Worm (Caenorhabditis elegans) whole organism, L2 larva: ENCODE measurements around the gene clec-264.

Experiments
- C34F6.9 ChIP-seq: fragments of 150-350 bp; optimal IDR thresholded peaks from 2 replicates; lab custom pipeline; 2014; ENCODE audit warnings: missing biosample characterization, missing genetic modification characterization
- F13H6.1 ChIP-seq: sonication (generic microtip); optimal IDR thresholded peaks from 2 replicates; lab custom pipeline; 2016; ENCODE audit warnings: missing genetic modification characterization, missing compliant biosample characterization
- R02D3.7 ChIP-seq: fragments of 150-350 bp; optimal IDR thresholded peaks from 2 replicates; lab custom pipeline; 2014; ENCODE audit warnings: missing biosample characterization, missing genetic modification characterization
- Y55F3AM.14 ChIP-seq: fragments of 200-800 bp; sonication (Bioruptor generic); optimal IDR thresholded peaks from 2 replicates; lab custom pipeline; 2018; ENCODE audit warnings: mild to moderate bottlenecking, missing genetic modification characterization, missing compliant biosample characterization
- alr-1 ChIP-seq: fragments of 150-350 bp; optimal IDR thresholded peaks from 2 replicates; lab custom pipeline; 2014; ENCODE audit warnings: missing biosample characterization, missing genetic modification characterization
- aly-2 ChIP-seq: fragments of 150-350 bp; optimal IDR thresholded peaks from 2 replicates; lab custom pipeline; 2014; ENCODE audit warnings: missing biosample characterization, missing genetic modification characterization
- ama-1 ChIP-seq: fragments of 150-350 bp; optimal IDR thresholded peaks from 2 replicates; lab custom pipeline; 2018; ENCODE audit warnings: inconsistent platforms
- blmp-1 ChIP-seq: sonication (generic microtip); optimal IDR thresholded peaks from 2 replicates; lab custom pipeline; 2017; ENCODE audit warnings: missing genetic modification characterization, mild to moderate bottlenecking, missing compliant biosample characterization, antibody characterized with exemption, moderate library complexity; ENCODE audit not compliant: insufficient read depth
- ceh-16 ChIP-seq: fragments of 150-350 bp; optimal IDR thresholded peaks from 2 replicates; lab custom pipeline; 2014; ENCODE audit warnings: missing biosample characterization, missing genetic modification characterization
- ceh-82 ChIP-seq: fragments of 150-350 bp; optimal IDR thresholded peaks from 2 replicates; lab custom pipeline; 2014; ENCODE audit warnings: missing biosample characterization, missing genetic modification characterization
- crh-2 ChIP-seq: sonication (generic microtip); optimal IDR thresholded peaks from 2 replicates; lab custom pipeline; 2017; ENCODE audit warnings: missing biosample characterization, missing genetic modification characterization
- dmd-4 ChIP-seq: sonication (generic microtip); optimal IDR thresholded peaks from 2 replicates; lab custom pipeline; 2017; ENCODE audit warnings: missing biosample characterization, missing genetic modification characterization
- egl-27 ChIP-seq: sonication (generic microtip); optimal IDR thresholded peaks from 3 replicates; lab custom pipeline; 2017; ENCODE audit warnings: missing biosample characterization, missing genetic modification reagents, missing genetic modification characterization
- elt-3 ChIP-seq: sonication (generic microtip); optimal IDR thresholded peaks from 2 replicates; lab custom pipeline; 2017; ENCODE audit warnings: missing biosample characterization, missing genetic modification characterization
- fos-1 ChIP-seq: fragments of 150-350 bp; optimal IDR thresholded peaks from 2 replicates; lab custom pipeline; 2014; ENCODE audit warnings: missing biosample characterization, missing genetic modification characterization
- gmeb-1 ChIP-seq: fragments of 150-350 bp; optimal IDR thresholded peaks from 2 replicates; lab custom pipeline; 2014; ENCODE audit warnings: missing biosample characterization, missing genetic modification characterization
- lin-11 ChIP-seq: fragments of 150-350 bp; sonication (generic microtip); optimal IDR thresholded peaks from 2 replicates; lab custom pipeline; 2014; ENCODE audit warnings: missing biosample characterization, missing genetic modification characterization, inconsistent platforms, mixed read lengths
- lin-13 ChIP-seq: fragments of 150-350 bp; optimal IDR thresholded peaks from 2 replicates; lab custom pipeline; 2014; ENCODE audit warnings: missing biosample characterization, missing genetic modification reagents, missing genetic modification characterization
- lin-39 ChIP-seq: fragments of 150-350 bp; optimal IDR thresholded peaks from 2 replicates; lab custom pipeline; 2014; ENCODE audit warnings: missing biosample characterization, missing genetic modification reagents, missing genetic modification characterization
- lsy-2 ChIP-seq, 2 experiments: fragments of 150-350 bp in 1 of 2; sonication (generic microtip) in 1 of 2; optimal IDR thresholded peaks; 2 replicates each; lab custom pipeline; 2014 to 2017; ENCODE audit warnings: missing biosample characterization in 2 of 2, missing genetic modification characterization in 2 of 2
- mab-5 ChIP-seq: fragments of 150-350 bp; optimal IDR thresholded peaks from 2 replicates; lab custom pipeline; 2014; ENCODE audit warnings: missing biosample characterization, missing genetic modification characterization
- mbf-1 ChIP-seq: sonication (generic microtip); optimal IDR thresholded peaks from 2 replicates; lab custom pipeline; 2017; ENCODE audit warnings: missing biosample characterization, missing genetic modification characterization
- mdl-1 ChIP-seq, 2 experiments: fragments of 150-350 bp in 1 of 2; sonication (generic microtip) in 1 of 2; optimal IDR thresholded peaks; 2 replicates each; lab custom pipeline; 2017; ENCODE audit warnings: missing biosample characterization in 2 of 2, missing genetic modification characterization in 2 of 2
- nhr-10 ChIP-seq: sonication (generic microtip); optimal IDR thresholded peaks from 2 replicates; lab custom pipeline; 2017; ENCODE audit warnings: missing biosample characterization, missing genetic modification characterization
- nhr-11 ChIP-seq: fragments of 150-350 bp; optimal IDR thresholded peaks from 2 replicates; lab custom pipeline; 2014; ENCODE audit warnings: missing biosample characterization, missing genetic modification characterization
- nhr-12 ChIP-seq: fragments of 150-350 bp; optimal IDR thresholded peaks from 2 replicates; lab custom pipeline; 2014; ENCODE audit warnings: missing biosample characterization, missing genetic modification characterization
- nhr-129 ChIP-seq: fragments of 150-350 bp; optimal IDR thresholded peaks from 2 replicates; lab custom pipeline; 2014; ENCODE audit warnings: missing biosample characterization, missing genetic modification characterization
- nhr-21 ChIP-seq: fragments of 150-350 bp; optimal IDR thresholded peaks from 2 replicates; lab custom pipeline; 2014; ENCODE audit warnings: missing biosample characterization, missing genetic modification characterization
- nhr-23 ChIP-seq: fragments of 150-350 bp; optimal IDR thresholded peaks from 2 replicates; lab custom pipeline; 2014; ENCODE audit warnings: missing biosample characterization, missing genetic modification reagents, missing genetic modification characterization
- nhr-237 ChIP-seq: fragments of 150-350 bp; optimal IDR thresholded peaks from 2 replicates; lab custom pipeline; 2014; ENCODE audit warnings: missing biosample characterization, missing genetic modification characterization
- nhr-25 ChIP-seq: fragments of 150-350 bp; sonication (generic microtip); optimal IDR thresholded peaks from 3 replicates; lab custom pipeline; 2014; ENCODE audit warnings: missing biosample characterization, missing genetic modification characterization
- nhr-77 ChIP-seq: fragments of 150-350 bp; optimal IDR thresholded peaks from 2 replicates; lab custom pipeline; 2014; ENCODE audit warnings: missing biosample characterization, missing genetic modification characterization
- peb-1 ChIP-seq: fragments of 150-350 bp; optimal IDR thresholded peaks from 2 replicates; lab custom pipeline; 2014; ENCODE audit warnings: missing biosample characterization, missing genetic modification characterization
- skn-1 ChIP-seq: sonication (generic microtip); optimal IDR thresholded peaks from 2 replicates; lab custom pipeline; 2017; ENCODE audit warnings: missing biosample characterization, missing genetic modification characterization
- sma-3 ChIP-seq: sonication (generic microtip); optimal IDR thresholded peaks from 2 replicates; lab custom pipeline; 2016; ENCODE audit warnings: missing genetic modification reagents, missing genetic modification characterization, missing compliant biosample characterization
- sma-9 ChIP-seq, 2 experiments: fragments of 150-350 bp in 1 of 2; sonication (generic microtip) in 1 of 2; optimal IDR thresholded peaks; 2 replicates each; lab custom pipeline; 2014 to 2016; ENCODE audit warnings: missing genetic modification characterization in 2 of 2, mild to moderate bottlenecking in 1 of 2, missing biosample characterization in 1 of 2, missing compliant biosample characterization in 1 of 2, missing genetic modification reagents in 1 of 2, moderate library complexity in 1 of 2
- snpc-4 ChIP-seq: fragments of 150-350 bp; optimal IDR thresholded peaks from 2 replicates; lab custom pipeline; 2014; ENCODE audit warnings: missing biosample characterization, missing genetic modification characterization
- unc-39 ChIP-seq: fragments of 150-350 bp; optimal IDR thresholded peaks from 2 replicates; lab custom pipeline; 2014; ENCODE audit warnings: missing biosample characterization, missing genetic modification characterization
- unc-55 ChIP-seq: fragments of 150-350 bp; sonication (generic microtip); optimal IDR thresholded peaks from 3 replicates; lab custom pipeline; 2014; ENCODE audit warnings: missing biosample characterization, missing genetic modification reagents, missing genetic modification characterization
- unc-62 ChIP-seq: fragments of 150-350 bp; optimal IDR thresholded peaks from 2 replicates; lab custom pipeline; 2014; ENCODE audit warnings: missing biosample characterization, missing genetic modification reagents, missing genetic modification characterization
- zag-1 ChIP-seq: fragments of 150-350 bp; optimal IDR thresholded peaks from 2 replicates; lab custom pipeline; 2014; ENCODE audit warnings: missing biosample characterization, missing genetic modification characterization
- ztf-1 ChIP-seq: fragments of 200-800 bp; sonication (Bioruptor generic); conservative IDR thresholded peaks from 2 replicates; pipeline ENCODE4 v1.3.6; 2022; ENCODE audit warnings: missing genetic modification characterization, missing compliant biosample characterization
- ztf-11 ChIP-seq: sonication (generic microtip); optimal IDR thresholded peaks from 2 replicates; lab custom pipeline; 2017; ENCODE audit warnings: missing biosample characterization, missing genetic modification characterization
- ztf-4 ChIP-seq: fragments of 150-350 bp; optimal IDR thresholded peaks from 2 replicates; lab custom pipeline; 2014; ENCODE audit warnings: missing biosample characterization, missing genetic modification characterization

The clec-264 gene

DNA sequence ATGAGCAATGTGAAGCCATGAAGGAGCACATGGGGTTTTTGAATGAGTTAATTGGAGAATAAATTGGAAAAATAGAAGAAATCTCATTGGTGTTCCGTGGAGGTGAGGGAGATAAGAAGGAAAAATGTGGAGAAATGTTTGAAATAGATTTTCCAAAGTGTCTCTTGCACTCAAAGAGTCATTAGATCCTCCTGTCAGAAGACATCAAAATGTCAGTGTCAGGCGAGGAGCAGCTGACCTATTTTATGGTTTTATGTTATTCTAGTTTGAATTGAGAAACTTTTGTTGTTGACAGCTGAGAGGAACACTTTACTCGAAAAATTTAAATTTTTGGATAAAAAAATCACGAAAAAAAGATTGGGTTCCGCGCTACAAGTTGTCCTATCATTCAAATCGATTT lies at the start of gene clec-264:
Gene clec-264, minus strand, starts transcription at position 122 of the 400 bp plus-strand sequence.
- TF ChIP-seq nhr-25 (tag; lab: Kevin White, UChicago) = no peak
- TF ChIP-seq lin-11 (tag; lab: Kevin White, UChicago) = no peak
- no peak for TF ChIP-seq nhr-12
- TF ChIP-seq aly-2 = no peak
- no peak for TF ChIP-seq crh-2 (tag; lab: Kevin White, UChicago)
- TF ChIP-seq dmd-4 (tag; lab: Kevin White, UChicago) = no peak
- no peak for TF ChIP-seq blmp-1 (tag; lab: Kevin White, UChicago)
- TF ChIP-seq unc-39 (tag; lab: Kevin White, UChicago) = no peak
- no peak for TF ChIP-seq C34F6.9 (tag; lab: Kevin White, UChicago)
- no peak for TF ChIP-seq zag-1 (tag; lab: Kevin White, UChicago)
- TF ChIP-seq fos-1 (tag; lab: Kevin White, UChicago) = no peak
- TF ChIP-seq ztf-4 (tag; lab: Kevin White, UChicago) = no peak
- TF ChIP-seq R02D3.7 (tag; lab: Kevin White, UChicago) = no peak
- no peak for TF ChIP-seq nhr-129 (tag; lab: Kevin White, UChicago)

DNA sequence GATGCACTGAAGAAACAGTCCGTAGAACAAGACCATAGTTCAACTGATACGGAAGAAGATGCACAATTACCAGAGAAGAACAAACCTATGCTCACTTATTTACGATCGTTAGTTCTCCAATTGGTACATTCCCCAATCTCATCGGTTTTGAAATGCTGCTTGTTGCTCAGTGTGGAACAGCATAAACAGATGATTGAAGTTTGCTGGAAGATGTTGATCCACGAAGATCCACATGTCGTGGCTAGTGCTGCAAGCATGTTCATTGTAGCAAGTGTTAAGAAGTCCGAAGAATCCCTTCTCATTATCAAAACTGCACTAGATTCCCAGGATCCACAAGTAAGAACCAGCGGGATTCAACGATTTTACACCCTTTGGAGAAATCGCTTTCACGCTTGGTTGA lies 41.4 kb upstream of the clec-264 start:
- TF ChIP-seq zag-1 (tag; lab: Kevin White, UChicago) (no peak), skn-1 (tag; lab: Kevin White, UChicago) (no peak), lin-11 (tag; lab: Kevin White, UChicago) (no peak), nhr-23 (tag; lab: Kevin White, UChicago) (no peak), nhr-10 (tag; lab: Kevin White, UChicago) (no peak), crh-2 (tag; lab: Kevin White, UChicago) (no peak), lin-39 (tag; lab: Kevin White, UChicago) (no peak), lsy-2 (tag; optimal IDR thresholded peaks at IDR 0.05; lab: Kevin White, UChicago) (no peak), nhr-129 (tag; lab: Kevin White, UChicago) (no peak), elt-3 (tag; lab: Kevin White, UChicago) (no peak), nhr-21 (no peak), peb-1 (tag; lab: Kevin White, UChicago) (no peak), nhr-25 (tag; lab: Kevin White, UChicago) (no peak), aly-2 (no peak), fos-1 (tag; lab: Kevin White, UChicago) (no peak), R02D3.7 (tag; lab: Kevin White, UChicago) (no peak), ama-1 (lab: Kevin White, UChicago) (no peak), sma-9 (GFP tag; optimal IDR thresholded peaks at IDR 0.05; lab: Kevin White, UChicago) (no peak), sma-9 (tag; optimal IDR thresholded peaks at IDR 0.05; lab: Kevin White, UChicago) (no peak), mbf-1 (tag; lab: Kevin White, UChicago) (no peak), mab-5 (tag; lab: Kevin White, UChicago) (no peak)

DNA sequence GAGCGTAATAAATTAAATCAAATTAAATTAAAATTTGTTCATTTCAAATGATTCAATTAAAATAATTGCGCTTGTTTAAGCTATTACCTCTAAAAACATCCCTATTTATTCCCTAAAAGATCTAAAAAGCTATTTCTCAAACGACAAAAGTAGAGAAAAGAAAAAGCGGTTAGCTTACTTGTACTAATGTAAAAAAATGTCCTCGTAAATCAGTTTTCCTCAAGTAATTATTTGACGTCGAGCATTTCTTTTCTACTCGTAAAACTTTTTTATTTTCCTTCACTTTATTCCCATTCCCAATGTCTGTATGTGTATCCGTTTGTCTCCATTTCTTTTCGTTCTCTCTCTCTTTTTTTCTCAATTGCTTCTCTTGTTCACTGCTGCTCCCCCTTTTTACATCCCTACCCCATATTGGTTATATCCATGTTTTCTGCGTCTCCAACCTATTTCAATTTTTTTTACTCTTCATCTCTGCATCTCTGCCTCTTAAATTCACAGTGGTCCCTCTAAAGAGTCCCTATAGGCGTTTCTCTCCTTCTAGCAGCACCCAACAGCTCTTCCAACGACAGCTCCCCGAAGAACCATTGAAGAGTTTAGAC lies 28.7 kb upstream of the clec-264 start, which contains the start of gene unc-80:
Gene unc-80, plus strand, starts transcription at position 533 of the 599 bp plus-strand sequence.
- TF ChIP-seq nhr-12 (no peak), elt-3 (tag; lab: Kevin White, UChicago) (no peak), ceh-16 (tag; lab: Kevin White, UChicago) (no peak), skn-1 (tag; lab: Kevin White, UChicago) (no peak), F13H6.1 (tag; lab: Kevin White, UChicago) (peak; percentile 42), R02D3.7 (tag; lab: Kevin White, UChicago) (no peak), mdl-1 (tag; optimal IDR thresholded peaks at IDR 0.05; lab: Kevin White, UChicago) (no peak), nhr-237 (tag; lab: Kevin White, UChicago) (no peak), lin-13 (peak; percentile 36), snpc-4 (peak; percentile 27), Y55F3AM.14 (no peak), ama-1 (lab: Kevin White, UChicago) (no peak), dmd-4 (tag; lab: Kevin White, UChicago) (no peak), blmp-1 (tag; lab: Kevin White, UChicago) (no peak), alr-1 (tag; lab: Kevin White, UChicago) (no peak), ztf-1 (GFP tag; lab: Robert Waterston, UW) (no peak), nhr-25 (tag; lab: Kevin White, UChicago) (no peak), nhr-129 (tag; lab: Kevin White, UChicago) (peak; percentile 61), unc-55 (peak; percentile 91), ztf-11 (tag; lab: Kevin White, UChicago) (no peak), unc-39 (tag; lab: Kevin White, UChicago) (no peak), nhr-21 (no peak), nhr-77 (tag; lab: Kevin White, UChicago) (no peak), ztf-4 (tag; lab: Kevin White, UChicago) (no peak), unc-62 (GFP tag; lab: Kevin White, UChicago) (no peak), crh-2 (tag; lab: Kevin White, UChicago) (peak; percentile 80), lin-11 (tag; lab: Kevin White, UChicago) (no peak), lsy-2 (tag; optimal IDR thresholded peaks at IDR 0.05; lab: Kevin White, UChicago) (peak; percentile 30 to 68), fos-1 (tag; lab: Kevin White, UChicago) (no peak), nhr-11 (no peak), mab-5 (tag; lab: Kevin White, UChicago) (no peak), nhr-23 (tag; lab: Kevin White, UChicago) (no peak), sma-9 (GFP tag; optimal IDR thresholded peaks at IDR 0.05; lab: Kevin White, UChicago) (peak; percentile 62), sma-9 (tag; optimal IDR thresholded peaks at IDR 0.05; lab: Kevin White, UChicago) (no peak), nhr-10 (tag; lab: Kevin White, UChicago) (no peak), C34F6.9 (tag; lab: Kevin White, UChicago) (peak; percentile 82), sma-3 (GFP tag; lab: Kevin White, UChicago) (no peak), egl-27 (tag; lab: Kevin White, UChicago) (peak; percentile 44), ceh-82 (tag; lab: Kevin White, UChicago) (no peak), gmeb-1 (tag; lab: Kevin White, UChicago) (no peak)
